Worm (Caenorhabditis elegans) whole organism, L4 larva: Measurements from ENCODE around the gene Y43C5A.4.

ENCODE experiments used
- F37D6.2 ChIP-seq: sonication (generic microtip); optimal IDR thresholded peaks from 2 replicates; lab custom pipeline; 2016; ENCODE audit warnings: mild to moderate bottlenecking, missing genetic modification characterization, missing compliant biosample characterization
- F44E2.7 ChIP-seq: fragments of 200-800 bp; sonication (Bioruptor generic); IDR thresholded peaks from 2 replicates; pipeline ENCODE4 v2.1.2; 2022; ENCODE audit warnings: missing genetic modification characterization, missing compliant biosample characterization
- R02D3.7 ChIP-seq: fragments of 150-350 bp; sonication (generic microtip); optimal IDR thresholded peaks from 3 replicates; lab custom pipeline; 2014; ENCODE audit warnings: missing biosample characterization, missing genetic modification characterization
- Y5F2A.4 ChIP-seq: fragments of 200-800 bp; sonication (Bioruptor generic); optimal IDR thresholded peaks from 2 replicates; lab custom pipeline; 2018; ENCODE audit warnings: mild to moderate bottlenecking, missing genetic modification characterization, missing compliant biosample characterization
- Y75B8A.6 ChIP-seq: fragments of 200-800 bp; sonication (Bioruptor generic); IDR thresholded peaks from 2 replicates; pipeline ENCODE4 v1.3.6; 2022; ENCODE audit warnings: missing genetic modification reagents, missing genetic modification characterization, missing compliant biosample characterization
- ZK546.5 ChIP-seq, 2 experiments: sonication (generic microtip); optimal IDR thresholded peaks; 2 replicates each; lab custom pipeline; 2017; ENCODE audit warnings: missing biosample characterization in 2 of 2, missing genetic modification characterization in 2 of 2
- aha-1 ChIP-seq: fragments of 150-350 bp; peaks from one replicate; lab custom pipeline; 2014; ENCODE audit warnings: missing biosample characterization, missing genetic modification characterization
- ama-1 ChIP-seq: fragments of 150-350 bp; optimal IDR thresholded peaks from 2 replicates; lab custom pipeline; 2014; ENCODE audit warnings: inconsistent platforms, mixed read lengths
- ceh-20 ChIP-seq: fragments of 200-800 bp; sonication (Bioruptor generic); IDR thresholded peaks from 2 replicates; pipeline ENCODE4 v1.3.6; 2022; ENCODE audit warnings: missing genetic modification reagents, missing genetic modification characterization, missing compliant biosample characterization
- ceh-32 ChIP-seq: sonication (generic microtip); optimal IDR thresholded peaks from 2 replicates; lab custom pipeline; 2016; ENCODE audit warnings: mild to moderate bottlenecking, missing genetic modification characterization, missing compliant biosample characterization; ENCODE audit not compliant: poor library complexity
- ceh-44 ChIP-seq: fragments of 200-800 bp; sonication (Bioruptor generic); IDR thresholded peaks from 2 replicates; pipeline ENCODE4 v1.3.6; 2022; ENCODE audit warnings: missing genetic modification reagents, missing genetic modification characterization, missing compliant biosample characterization
- daf-12 ChIP-seq: fragments of 150-350 bp; optimal IDR thresholded peaks from 2 replicates; lab custom pipeline; 2014; ENCODE audit warnings: missing biosample characterization, missing genetic modification reagents, missing genetic modification characterization
- dmd-6 ChIP-seq: fragments of 200-800 bp; sonication (Bioruptor generic); IDR thresholded peaks from 2 replicates; pipeline ENCODE4 v1.3.6; 2022; ENCODE audit warnings: missing genetic modification reagents, missing genetic modification characterization, missing compliant biosample characterization
- dpl-1 ChIP-seq: fragments of 150-350 bp; optimal IDR thresholded peaks from 2 replicates; lab custom pipeline; 2014; ENCODE audit warnings: missing biosample characterization, missing genetic modification reagents, missing genetic modification characterization
- egl-27 ChIP-seq: sonication (generic microtip); optimal IDR thresholded peaks from 3 replicates; lab custom pipeline; 2017; ENCODE audit warnings: missing biosample characterization, missing genetic modification reagents, missing genetic modification characterization
- egl-43 ChIP-seq: fragments of 200-800 bp; sonication (Bioruptor generic); IDR thresholded peaks from 2 replicates; pipeline ENCODE4 v1.3.6; 2022; ENCODE audit warnings: missing genetic modification reagents, missing genetic modification characterization, missing compliant biosample characterization
- hlh-30 ChIP-seq: sonication (generic microtip); optimal IDR thresholded peaks from 2 replicates; lab custom pipeline; 2017; ENCODE audit warnings: antibody characterized with exemption, mild to moderate bottlenecking, missing genetic modification characterization, missing compliant biosample characterization; ENCODE audit not compliant: insufficient read depth
- hmg-1.1 ChIP-seq: fragments of 200-800 bp; sonication (Bioruptor generic); IDR thresholded peaks from 2 replicates; pipeline ENCODE4 v1.3.6; 2022; ENCODE audit warnings: missing genetic modification reagents, missing genetic modification characterization, missing compliant biosample characterization
- jun-1 ChIP-seq: fragments of 150-350 bp; optimal IDR thresholded peaks from 2 replicates; lab custom pipeline; 2014; ENCODE audit warnings: missing biosample characterization, missing genetic modification reagents, missing genetic modification characterization
- lin-1 ChIP-seq: fragments of 200-800 bp; sonication (Bioruptor generic); IDR thresholded peaks from 2 replicates; pipeline ENCODE4 v1.3.6; 2022; ENCODE audit warnings: missing genetic modification reagents, missing genetic modification characterization, missing compliant biosample characterization
- lin-13 ChIP-seq: fragments of 150-350 bp; optimal IDR thresholded peaks from 2 replicates; lab custom pipeline; 2014; ENCODE audit warnings: missing biosample characterization, missing genetic modification reagents, missing genetic modification characterization
- madf-5 ChIP-seq, 2 experiments: fragments of 200-800 bp; sonication (Bioruptor generic); IDR thresholded peaks; 2 replicates each; pipeline ENCODE4 v1.3.6; 2022; ENCODE audit warnings: missing compliant biosample characterization in 2 of 2, missing genetic modification characterization in 2 of 2
- madf-9 ChIP-seq: fragments of 200-800 bp; sonication (Bioruptor generic); conservative IDR thresholded peaks from 2 replicates; pipeline ENCODE4 v1.3.6; 2022; ENCODE audit warnings: missing genetic modification reagents, missing genetic modification characterization, missing compliant biosample characterization
- mdl-1 ChIP-seq, 2 experiments: fragments of 150-350 bp in 1 of 2; sonication (generic microtip) in 1 of 2; optimal IDR thresholded peaks; 2 replicates each; lab custom pipeline; 2014 to 2017; ENCODE audit warnings: missing biosample characterization in 2 of 2, missing genetic modification characterization in 2 of 2
- mep-1 ChIP-seq: fragments of 150-350 bp; sonication (generic microtip); optimal IDR thresholded peaks from 3 replicates; lab custom pipeline; 2014; ENCODE audit warnings: missing biosample characterization, missing genetic modification characterization
- mes-2 ChIP-seq: sonication (generic microtip); optimal IDR thresholded peaks from 2 replicates; lab custom pipeline; 2016; ENCODE audit warnings: missing genotype, mild to moderate bottlenecking, missing genetic modification characterization, missing compliant biosample characterization; ENCODE audit not compliant: poor library complexity, severe bottlenecking
- nhr-237 ChIP-seq: sonication (generic microtip); optimal IDR thresholded peaks from 2 replicates; lab custom pipeline; 2017; ENCODE audit warnings: missing biosample characterization, missing genetic modification characterization
- nhr-28 ChIP-seq: fragments of 150-350 bp; optimal IDR thresholded peaks from 2 replicates; lab custom pipeline; 2014; ENCODE audit warnings: missing biosample characterization, missing genetic modification characterization
- nhr-42 ChIP-seq: fragments of 200-800 bp; sonication (Bioruptor generic); IDR thresholded peaks from 2 replicates; pipeline ENCODE4 v1.3.6; 2022; ENCODE audit warnings: missing genetic modification characterization, missing compliant biosample characterization
- set-16 ChIP-seq: fragments of 200-800 bp; sonication (Bioruptor generic); IDR thresholded peaks from 2 replicates; pipeline ENCODE4 v1.3.6; 2022; ENCODE audit warnings: missing genetic modification reagents, missing genetic modification characterization, missing compliant biosample characterization
- snpc-4 ChIP-seq: fragments of 150-350 bp; optimal IDR thresholded peaks from 2 replicates; lab custom pipeline; 2014; ENCODE audit warnings: missing biosample characterization, missing genetic modification characterization
- unc-62 ChIP-seq, 3 experiments: fragments of 150-350 bp in 1 of 3; sonication (generic microtip); optimal IDR thresholded peaks in 2 of 3; peaks in 1 of 3; 1 replicate in 1 of 3; 2 replicates in 2 of 3; lab custom pipeline; 2014 to 2017; ENCODE audit warnings: missing biosample characterization in 3 of 3, missing genetic modification characterization in 3 of 3, missing genetic modification reagents in 3 of 3, missing genotype in 1 of 3
- vab-7 ChIP-seq: fragments of 200-800 bp; sonication (Bioruptor generic); IDR thresholded peaks from 2 replicates; pipeline ENCODE4 v1.3.6; 2022; ENCODE audit warnings: missing genetic modification reagents, missing genetic modification characterization, missing compliant biosample characterization
- zag-1 ChIP-seq: fragments of 150-350 bp; optimal IDR thresholded peaks from 2 replicates; lab custom pipeline; 2014; ENCODE audit warnings: missing biosample characterization, missing genetic modification characterization
- zfp-2 ChIP-seq: sonication (generic microtip); optimal IDR thresholded peaks from 2 replicates; lab custom pipeline; 2016; ENCODE audit warnings: mild to moderate bottlenecking, missing genetic modification characterization, missing compliant biosample characterization
- ztf-7 ChIP-seq: fragments of 150-350 bp; optimal IDR thresholded peaks from 2 replicates; lab custom pipeline; 2014; ENCODE audit warnings: missing biosample characterization, missing genetic modification characterization

Y43C5A.4 gene

ce11 chrIV:10284194-10284910, 6.5 kb downstream of the Y43C5A.4 start, which contains the start of gene rad-51 (continued):
- TF ChIP-seq hlh-30 (tag; lab: Kevin White, UChicago) (peak; percentile 64), nhr-28 (tag; lab: Kevin White, UChicago) (peak; percentile 76), unc-62 (GFP tag; optimal IDR thresholded peaks at IDR 0.05 in 1 of 2; lab: Kevin White, UChicago) (peak in 1 of 2 experiments; percentile 85), unc-62 (tag; optimal IDR thresholded peaks at IDR 0.05; lab: Kevin White, UChicago) (no peak), ceh-44 (GFP tag; lab: Robert Waterston, UW) (no peak), hmg-1.1 (GFP tag; lab: Robert Waterston, UW) (peak; percentile 81), F37D6.2 (tag; lab: Kevin White, UChicago) (no peak), snpc-4 (tag; lab: Kevin White, UChicago) (no peak), ztf-7 (tag; lab: Kevin White, UChicago) (peak; percentile 37), dmd-6 (peak; percentile 42; the same call in 1 of the 2 replicates), mep-1 (tag; lab: Kevin White, UChicago) (peak; percentile 84), nhr-237 (tag; lab: Kevin White, UChicago) (no peak), vab-7 (GFP tag; lab: Robert Waterston, UW) (no peak), mdl-1 (tag; optimal IDR thresholded peaks at IDR 0.05; lab: Kevin White, UChicago) (peak in 1 of 2 experiments; percentile 64), mes-2 (tag; lab: Kevin White, UChicago) (peak; percentile 76)

ce11 chrIV:10285328-10285727, 7.5 kb downstream of the Y43C5A.4 start:
- no peak for TF ChIP-seq lin-1 (GFP tag; lab: Robert Waterston, UW)
- peak; percentile 34 for TF ChIP-seq R02D3.7 (tag; lab: Kevin White, UChicago)

ce11 chrIV:10286655-10287054, 8.8 kb downstream of the Y43C5A.4 start, which contains the start of gene ebax-1:
Gene ebax-1 (plus strand): TSS chrIV:10286955.
- no peak for TF ChIP-seq jun-1 (tag; lab: Kevin White, UChicago)
- TF ChIP-seq zag-1 (tag; lab: Kevin White, UChicago): no peak
- TF ChIP-seq egl-43 (GFP tag; lab: Robert Waterston, UW): no peak
- no peak for TF ChIP-seq madf-5 (GFP tag; IDR thresholded peaks at IDR 0.05; lab: Robert Waterston, UW)
- TF ChIP-seq ceh-20 (GFP tag; lab: Robert Waterston, UW): no peak
- TF ChIP-seq mep-1 (tag; lab: Kevin White, UChicago): no peak

ce11 chrIV:10288575-10288974, 10.8 kb downstream of the Y43C5A.4 start:
- no peak for TF ChIP-seq lin-13 (GFP tag; lab: Kevin White, UChicago)
- TF ChIP-seq aha-1: peak; percentile 90

- no peak for TF ChIP-seq madf-9 (GFP tag; lab: Robert Waterston, UW)
- no peak for TF ChIP-seq Y75B8A.6 (GFP tag; lab: Robert Waterston, UW)
- no peak for TF ChIP-seq dpl-1 (GFP tag; lab: Kevin White, UChicago)
- TF ChIP-seq F44E2.7 (GFP tag; lab: Robert Waterston, UW): no peak
- TF ChIP-seq ZK546.5 (tag; optimal IDR thresholded peaks at IDR 0.05; lab: Kevin White, UChicago): no peak
- TF ChIP-seq lin-1 (GFP tag; lab: Robert Waterston, UW): no peak
- no peak for TF ChIP-seq Y5F2A.4 (GFP tag; lab: Kevin White, UChicago)
- TF ChIP-seq zfp-2 (tag; lab: Kevin White, UChicago): no peak
- no peak for TF ChIP-seq F37D6.2 (tag; lab: Kevin White, UChicago)
- TF ChIP-seq nhr-42 (GFP tag; lab: Robert Waterston, UW): no peak
- no peak for TF ChIP-seq ama-1
- TF ChIP-seq ceh-32 (tag; lab: Kevin White, UChicago): no peak
- no peak for TF ChIP-seq egl-27 (tag; lab: Kevin White, UChicago)
- no peak for TF ChIP-seq set-16 (GFP tag; lab: Robert Waterston, UW)
- TF ChIP-seq daf-12 (tag; lab: Kevin White, UChicago): no peak
Observed at ce11 chrIV:10294030-10294429, 16.2 kb downstream of the Y43C5A.4 start, which contains the start of gene R09E10.6. Gene R09E10.6 (minus strand): TSS chrIV:10294130.
